Worm (Caenorhabditis elegans) whole organism, mixed stage, embryonic: ENCODE measurements around the gene smvt-1.

Experiments used
- M03D4.4 ChIP-seq: sonication (generic microtip); optimal IDR thresholded peaks from 2 replicates; lab custom pipeline; 2017; ENCODE audit warnings: mild to moderate bottlenecking, missing genetic modification characterization, missing compliant biosample characterization
- blmp-1 ChIP-seq: fragments of 150-350 bp; optimal IDR thresholded peaks from 2 replicates; lab custom pipeline; 2014; ENCODE audit warnings: missing biosample characterization, missing genetic modification characterization
- ceh-39 ChIP-seq: fragments of 150-350 bp; optimal IDR thresholded peaks from 2 replicates; lab custom pipeline; 2014; ENCODE audit warnings: missing biosample characterization, missing genetic modification characterization
- ceh-43 ChIP-seq: fragments of 200-800 bp; sonication (Bioruptor generic); optimal IDR thresholded peaks from 2 replicates; lab custom pipeline; 2018; ENCODE audit warnings: mild to moderate bottlenecking, missing genetic modification characterization, moderate library complexity, missing compliant biosample characterization
- ceh-83 ChIP-seq: fragments of 200-800 bp; sonication (Bioruptor generic); optimal IDR thresholded peaks from 2 replicates; lab custom pipeline; 2018; ENCODE audit warnings: mild to moderate bottlenecking, missing genetic modification characterization, missing compliant biosample characterization
- ces-1 ChIP-seq: fragments of 150-350 bp; optimal IDR thresholded peaks from 2 replicates; lab custom pipeline; 2014; ENCODE audit warnings: missing biosample characterization, missing genetic modification reagents, missing genetic modification characterization
- cnd-1 ChIP-seq: fragments of 200-800 bp; sonication (Bioruptor generic); optimal IDR thresholded peaks from 2 replicates; lab custom pipeline; 2018; ENCODE audit warnings: mild to moderate bottlenecking, missing genetic modification characterization, missing compliant biosample characterization
- drap-1 ChIP-seq: fragments of 200-800 bp; sonication (Bioruptor generic); optimal IDR thresholded peaks from 3 replicates; lab custom pipeline; 2018; ENCODE audit warnings: mild to moderate bottlenecking, missing genetic modification characterization, missing compliant biosample characterization
- elt-1 ChIP-seq: sonication (generic microtip); optimal IDR thresholded peaks from 2 replicates; lab custom pipeline; 2017; ENCODE audit warnings: missing genetic modification characterization, mild to moderate bottlenecking, missing compliant biosample characterization, antibody characterized with exemption, moderate library complexity, borderline replicate concordance; ENCODE audit not compliant: insufficient read depth
- elt-3 ChIP-seq: fragments of 150-350 bp; optimal IDR thresholded peaks from 2 replicates; lab custom pipeline; 2014; ENCODE audit warnings: missing biosample characterization, missing genetic modification characterization
- flh-1 ChIP-seq: fragments of 200-800 bp; sonication (Bioruptor generic); optimal IDR thresholded peaks from 2 replicates; lab custom pipeline; 2018; ENCODE audit warnings: mild to moderate bottlenecking, missing genetic modification characterization, moderate library complexity, missing compliant biosample characterization
- ham-2 ChIP-seq: fragments of 200-800 bp; sonication (Bioruptor generic); optimal IDR thresholded peaks from 2 replicates; lab custom pipeline; 2018; ENCODE audit warnings: mild to moderate bottlenecking, missing genetic modification characterization, missing compliant biosample characterization
- hlh-1 ChIP-seq: fragments of 150-350 bp; optimal IDR thresholded peaks from 2 replicates; lab custom pipeline; 2014; ENCODE audit warnings: missing biosample characterization, missing genetic modification reagents, missing genetic modification characterization
- lin-32 ChIP-seq: fragments of 200-800 bp; sonication (Bioruptor generic); optimal IDR thresholded peaks from 2 replicates; lab custom pipeline; 2018; ENCODE audit warnings: mild to moderate bottlenecking, missing genetic modification characterization, missing compliant biosample characterization
- lsy-2 ChIP-seq: fragments of 150-350 bp; optimal IDR thresholded peaks from 2 replicates; lab custom pipeline; 2014; ENCODE audit warnings: missing biosample characterization, missing genetic modification characterization
- mab-5 ChIP-seq: fragments of 150-350 bp; optimal IDR thresholded peaks from 2 replicates; lab custom pipeline; 2014; ENCODE audit warnings: missing biosample characterization, missing genetic modification characterization
- mep-1 ChIP-seq: fragments of 150-350 bp; optimal IDR thresholded peaks from 2 replicates; lab custom pipeline; 2017; ENCODE audit warnings: missing biosample characterization, missing genetic modification reagents, missing genetic modification characterization, inconsistent platforms
- nhr-12 ChIP-seq: fragments of 150-350 bp; optimal IDR thresholded peaks from 2 replicates; lab custom pipeline; 2014; ENCODE audit warnings: missing biosample characterization, missing genetic modification characterization
- nhr-2 ChIP-seq: fragments of 150-350 bp; optimal IDR thresholded peaks from 2 replicates; lab custom pipeline; 2014; ENCODE audit warnings: missing biosample characterization, missing genetic modification characterization
- nhr-237 ChIP-seq: fragments of 150-350 bp; optimal IDR thresholded peaks from 2 replicates; lab custom pipeline; 2014; ENCODE audit warnings: missing biosample characterization, missing genetic modification characterization
- nhr-76 ChIP-seq: sonication (generic microtip); optimal IDR thresholded peaks from 2 replicates; lab custom pipeline; 2017; ENCODE audit warnings: missing biosample characterization, missing genetic modification characterization
- pha-4 ChIP-seq: fragments of 150-350 bp; optimal IDR thresholded peaks from 2 replicates; lab custom pipeline; 2018; ENCODE audit warnings: missing biosample characterization, missing genetic modification reagents, missing genetic modification characterization
- snpc-4 ChIP-seq: fragments of 150-350 bp; optimal IDR thresholded peaks from 2 replicates; lab custom pipeline; 2014; ENCODE audit warnings: missing biosample characterization, missing genetic modification characterization
- sptf-1 ChIP-seq: sonication (generic microtip); optimal IDR thresholded peaks from 2 replicates; lab custom pipeline; 2017; ENCODE audit warnings: mild to moderate bottlenecking, missing genetic modification characterization, moderate library complexity, missing compliant biosample characterization
- unc-120 ChIP-seq: sonication (generic microtip); optimal IDR thresholded peaks from 2 replicates; lab custom pipeline; 2017; ENCODE audit warnings: missing genetic modification characterization, missing compliant biosample characterization; ENCODE audit not compliant: poor library complexity, severe bottlenecking
- unc-39 ChIP-seq: fragments of 150-350 bp; optimal IDR thresholded peaks from 2 replicates; lab custom pipeline; 2014; ENCODE audit warnings: missing biosample characterization, missing genetic modification characterization
- unc-62 ChIP-seq: fragments of 150-350 bp; optimal IDR thresholded peaks from 2 replicates; lab custom pipeline; 2014; ENCODE audit warnings: missing biosample characterization, missing genetic modification reagents, missing genetic modification characterization
- ztf-11 ChIP-seq: fragments of 150-350 bp; optimal IDR thresholded peaks from 2 replicates; lab custom pipeline; 2014; ENCODE audit warnings: missing biosample characterization, missing genetic modification characterization

smvt-1 gene

ce11 chrX:2527194-2527593, 21.6 kb downstream of the smvt-1 start:
- no peak for TF ChIP-seq snpc-4 (tag; lab: Kevin White, UChicago)
- TF ChIP-seq flh-1 (GFP tag; lab: Kevin White, UChicago) = no peak
- TF ChIP-seq mep-1 (tag; lab: Kevin White, UChicago) = no peak
- no peak for TF ChIP-seq ham-2 (GFP tag; lab: Kevin White, UChicago)

ce11 chrX:2526078-2526477, 22.7 kb downstream of the smvt-1 start:
- TF ChIP-seq nhr-12 (tag; lab: Kevin White, UChicago) (no peak), drap-1 (GFP tag; lab: Kevin White, UChicago) (no peak), M03D4.4 (no peak), nhr-237 (tag; lab: Kevin White, UChicago) (no peak)

DNA sequence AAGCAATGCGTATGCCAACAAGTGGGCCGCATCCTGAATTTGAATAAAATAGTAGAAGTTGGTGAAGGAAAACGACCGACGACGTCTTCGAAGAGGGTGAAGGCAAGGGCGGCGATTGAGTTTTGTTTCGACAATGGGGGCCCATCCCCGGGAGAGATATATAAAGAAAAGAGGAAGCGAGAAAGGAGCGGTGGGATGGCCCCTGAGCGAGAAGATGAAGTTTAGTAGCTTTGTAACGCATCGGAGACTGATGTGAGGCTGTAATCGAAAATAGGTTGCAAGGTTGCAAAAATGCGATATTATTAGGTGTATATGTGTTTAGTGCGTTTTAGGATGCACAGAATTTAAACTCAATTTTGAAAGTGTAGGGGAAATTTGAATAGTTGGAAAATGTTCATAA, 26.1 kb downstream of the smvt-1 start:
- TF ChIP-seq ces-1 (GFP tag; lab: Kevin White, UChicago) (peak; percentile 51), nhr-76 (tag; lab: Kevin White, UChicago) (no peak)
- TF ChIP-seq, all 35 proteins: peak for 1

- TF ChIP-seq unc-62 (GFP tag; lab: Kevin White, UChicago) (peak; percentile 32), unc-120 (tag; lab: Kevin White, UChicago) (peak; percentile 40), lin-32 (GFP tag; lab: Kevin White, UChicago) (no peak), hlh-1 (peak; percentile 97), ztf-11 (no peak), unc-39 (no peak)
Measured at ce11 chrX:2520461-2520860, 28.3 kb downstream of the smvt-1 start.

- no peak for TF ChIP-seq ztf-11
- TF ChIP-seq sptf-1 = no peak
- TF ChIP-seq ceh-83 (GFP tag; lab: Kevin White, UChicago) = no peak
- TF ChIP-seq blmp-1 (tag; lab: Kevin White, UChicago) = no peak
- peak; percentile 75 for TF ChIP-seq ces-1 (GFP tag; lab: Kevin White, UChicago)
- TF ChIP-seq elt-3 (tag; lab: Kevin White, UChicago) = no peak
- no peak for TF ChIP-seq flh-1 (GFP tag; lab: Kevin White, UChicago)
Measured at ce11 chrX:2516949-2517696, 31.7 kb downstream of the smvt-1 start.

DNA sequence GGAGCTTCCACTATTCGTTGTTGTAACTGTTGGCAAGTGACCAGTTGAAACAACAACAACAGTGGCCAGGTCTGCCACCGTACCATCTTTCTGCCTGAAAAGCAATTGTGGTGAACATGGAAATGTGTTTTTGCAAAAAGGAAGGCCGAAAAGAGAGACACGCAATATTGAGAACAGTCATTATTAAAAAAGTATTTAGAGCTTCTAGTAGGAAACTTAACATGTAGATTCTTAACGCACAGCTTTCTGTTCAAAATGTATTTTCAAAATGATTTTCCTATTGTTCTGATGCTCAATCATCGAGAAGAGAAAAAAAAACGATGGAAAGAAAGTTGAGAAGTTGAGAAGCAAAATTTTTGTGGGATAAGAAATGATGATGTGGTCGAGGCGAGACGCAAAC, 33.6 kb downstream of the smvt-1 start, which contains the start of gene syg-1:
syg-1 (minus strand) TSS at position 101 of the 400 bp plus-strand sequence.
- no peak for TF ChIP-seq snpc-4 (tag; lab: Kevin White, UChicago)
- TF ChIP-seq ceh-83 (GFP tag; lab: Kevin White, UChicago) = no peak
- TF ChIP-seq cnd-1 (tag; lab: Kevin White, UChicago) = no peak
- TF ChIP-seq unc-120 (tag; lab: Kevin White, UChicago) = no peak
- no peak for TF ChIP-seq flh-1 (GFP tag; lab: Kevin White, UChicago)
- no peak for TF ChIP-seq lsy-2
- no peak for TF ChIP-seq blmp-1 (tag; lab: Kevin White, UChicago)
- no peak for TF ChIP-seq mab-5 (tag; lab: Kevin White, UChicago)

ce11 chrX:2513667-2514198, 35.1 kb downstream of the smvt-1 start:
- TF ChIP-seq elt-1 (tag; lab: Kevin White, UChicago) (no peak), hlh-1 (peak; percentile 95), M03D4.4 (no peak), blmp-1 (tag; lab: Kevin White, UChicago) (no peak), unc-62 (GFP tag; lab: Kevin White, UChicago) (peak; percentile 42), nhr-2 (tag; lab: Kevin White, UChicago) (no peak), ceh-39 (tag; lab: Kevin White, UChicago) (no peak), cnd-1 (tag; lab: Kevin White, UChicago) (no peak), ceh-43 (no peak), nhr-12 (tag; lab: Kevin White, UChicago) (no peak), unc-39 (no peak), nhr-237 (tag; lab: Kevin White, UChicago) (no peak), pha-4 (tag; lab: Kevin White, UChicago) (no peak), ces-1 (GFP tag; lab: Kevin White, UChicago) (peak; percentile 66), ztf-11 (no peak), nhr-76 (tag; lab: Kevin White, UChicago) (no peak), mab-5 (tag; lab: Kevin White, UChicago) (no peak)
